Worm (Caenorhabditis elegans) whole organism, early embryonic: ENCODE data around the gene clc-22.

ENCODE experiments used
- B0310.2 ChIP-seq: sonication (generic microtip); optimal IDR thresholded peaks from 2 replicates; lab custom pipeline; 2016; ENCODE audit warnings: mild to moderate bottlenecking, missing genetic modification characterization, missing compliant biosample characterization
- F13C5.2 ChIP-seq: sonication (generic microtip); optimal IDR thresholded peaks from 2 replicates; lab custom pipeline; 2017; ENCODE audit warnings: mild to moderate bottlenecking, missing genetic modification characterization, inconsistent platforms, missing compliant biosample characterization
- aly-1 ChIP-seq: sonication (generic microtip); optimal IDR thresholded peaks from 2 replicates; lab custom pipeline; 2016; ENCODE audit warnings: missing genetic modification characterization, missing compliant biosample characterization
- ama-1 ChIP-seq: fragments of 150-350 bp; optimal IDR thresholded peaks from 2 replicates; lab custom pipeline; 2014
- ceh-13 ChIP-seq: fragments of 200-800 bp; sonication (Bioruptor generic); optimal IDR thresholded peaks from 2 replicates; lab custom pipeline; 2018; ENCODE audit warnings: mild to moderate bottlenecking, missing genetic modification characterization, missing compliant biosample characterization
- ceh-36 ChIP-seq: sonication (generic microtip); optimal IDR thresholded peaks from 2 replicates; lab custom pipeline; 2016; ENCODE audit warnings: missing genetic modification characterization, inconsistent platforms, missing compliant biosample characterization
- ets-7 ChIP-seq: sonication (generic microtip); optimal IDR thresholded peaks from 2 replicates; lab custom pipeline; 2016; ENCODE audit warnings: missing genotype, missing genetic modification characterization, missing compliant biosample characterization
- flt-1 ChIP-seq: fragments of 200-800 bp; sonication (Bioruptor generic); IDR thresholded peaks from 2 replicates; pipeline ENCODE4 v1.3.6; 2022; ENCODE audit warnings: missing genetic modification characterization, missing compliant biosample characterization
- hmbx-1 ChIP-seq: sonication (generic microtip); optimal IDR thresholded peaks from 2 replicates; lab custom pipeline; 2016; ENCODE audit warnings: mild to moderate bottlenecking, missing genetic modification characterization, missing compliant biosample characterization
- hmg-4 ChIP-seq: fragments of 200-800 bp; sonication (Bioruptor generic); optimal IDR thresholded peaks from 2 replicates; lab custom pipeline; 2018; ENCODE audit warnings: mild to moderate bottlenecking, missing genetic modification characterization, missing compliant biosample characterization
- hnd-1 ChIP-seq: sonication (generic microtip); optimal IDR thresholded peaks from 2 replicates; lab custom pipeline; 2016; ENCODE audit warnings: missing genetic modification characterization, missing compliant biosample characterization
- pes-1 ChIP-seq: fragments of 200-800 bp; sonication (Bioruptor generic); IDR thresholded peaks from 2 replicates; pipeline ENCODE4 v1.3.6; 2022; ENCODE audit warnings: missing genetic modification reagents, missing genetic modification characterization, missing compliant biosample characterization
- scrt-1 ChIP-seq: fragments of 200-800 bp; sonication (Bioruptor generic); IDR thresholded peaks from 2 replicates; pipeline ENCODE4 v1.3.6; 2022; ENCODE audit warnings: missing genetic modification characterization, missing compliant biosample characterization
- sea-1 ChIP-seq: fragments of 200-800 bp; sonication (Bioruptor generic); conservative IDR thresholded peaks from 2 replicates; pipeline ENCODE4 v1.3.6; 2022; ENCODE audit warnings: missing genetic modification characterization, missing compliant biosample characterization
- tbx-11 ChIP-seq: fragments of 200-800 bp; sonication (Bioruptor generic); IDR thresholded peaks from 2 replicates; pipeline ENCODE4 v1.3.6; 2022; ENCODE audit warnings: missing genetic modification characterization, missing compliant biosample characterization
- tbx-37 ChIP-seq: fragments of 200-800 bp; sonication (Bioruptor generic); conservative IDR thresholded peaks from 2 replicates; pipeline ENCODE4 v1.3.6; 2022; ENCODE audit warnings: missing genetic modification reagents, missing genetic modification characterization, missing compliant biosample characterization
- tra-4 ChIP-seq: sonication (generic microtip); optimal IDR thresholded peaks from 2 replicates; lab custom pipeline; 2017; ENCODE audit warnings: missing genetic modification characterization, missing compliant biosample characterization

clc-22 gene

DNA sequence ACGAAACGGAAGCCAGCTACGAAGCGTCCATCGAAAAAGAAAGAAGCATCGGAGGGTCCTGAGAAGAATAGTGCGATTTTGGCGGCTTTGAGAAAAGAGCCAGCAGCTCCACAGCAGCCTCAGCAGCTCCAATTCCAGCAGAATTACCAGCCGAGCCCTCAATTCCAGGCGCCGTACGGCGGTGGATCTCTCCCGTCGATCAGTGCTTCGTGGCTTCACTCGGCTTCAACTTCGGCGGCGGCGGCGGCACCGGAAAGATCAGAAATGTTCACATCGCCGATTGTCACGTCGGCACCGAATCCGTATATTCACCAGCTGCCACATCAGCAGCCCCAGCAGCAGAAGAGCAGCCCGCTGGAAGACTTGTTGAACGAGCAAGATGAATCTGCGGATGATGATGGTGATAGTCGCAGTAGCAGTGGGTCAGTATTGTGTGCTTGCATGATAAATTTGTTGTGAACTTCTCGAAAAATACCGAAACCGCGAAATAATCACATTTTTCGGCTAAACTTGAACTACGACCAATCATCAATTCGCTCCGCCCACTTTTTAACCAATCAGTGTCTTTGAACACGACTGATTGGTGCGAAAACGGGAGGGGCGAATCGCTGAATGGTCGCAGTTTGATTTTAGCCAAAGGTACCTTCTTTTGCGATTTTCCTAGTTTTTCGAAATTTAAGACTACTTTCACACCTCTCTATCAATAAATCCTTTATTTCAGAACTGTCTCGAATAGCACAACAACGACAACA, 30.0 kb downstream of the clc-22 start:
- TF ChIP-seq ama-1 (lab: Kevin White, UChicago) (no peak), B0310.2 (no peak), hmg-4 (no peak), ets-7 (tag; lab: Kevin White, UChicago) (no peak), pes-1 (no peak), ceh-13 (no peak), ceh-36 (tag; lab: Kevin White, UChicago) (no peak)

DNA sequence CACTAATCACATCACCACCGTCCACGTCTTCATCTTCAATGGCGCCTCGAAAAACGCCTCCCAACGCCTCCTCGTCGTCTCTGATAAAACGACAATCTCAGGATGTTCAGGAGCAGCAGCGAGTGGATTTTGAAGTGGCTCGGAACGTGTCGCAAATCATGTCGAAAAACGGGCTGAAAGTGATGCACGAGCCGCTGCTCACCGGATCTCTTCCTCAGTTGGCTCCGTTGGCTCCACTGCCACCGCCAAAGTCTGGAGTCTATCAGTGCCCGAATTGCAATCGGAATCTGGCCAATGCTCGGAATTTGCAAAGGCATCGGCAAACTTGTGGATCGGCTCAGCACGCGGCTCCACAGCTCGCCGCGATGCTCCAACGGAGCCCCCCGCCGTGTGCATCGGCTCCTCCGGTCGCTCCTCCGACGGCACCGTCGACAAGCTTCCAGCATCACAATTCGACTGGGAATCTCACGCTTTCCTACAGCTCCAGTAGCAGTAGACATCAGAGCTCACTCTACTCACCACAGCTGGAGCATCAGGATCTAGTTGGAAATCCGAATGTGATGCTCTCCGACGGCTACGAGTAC, 31.5 kb downstream of the clc-22 start:
- TF ChIP-seq flt-1 (GFP tag; lab: Robert Waterston, UW) (no peak), F13C5.2 (tag; lab: Kevin White, UChicago) (no peak), ceh-13 (no peak), aly-1 (tag; lab: Kevin White, UChicago) (no peak), tbx-37 (no peak)

DNA sequence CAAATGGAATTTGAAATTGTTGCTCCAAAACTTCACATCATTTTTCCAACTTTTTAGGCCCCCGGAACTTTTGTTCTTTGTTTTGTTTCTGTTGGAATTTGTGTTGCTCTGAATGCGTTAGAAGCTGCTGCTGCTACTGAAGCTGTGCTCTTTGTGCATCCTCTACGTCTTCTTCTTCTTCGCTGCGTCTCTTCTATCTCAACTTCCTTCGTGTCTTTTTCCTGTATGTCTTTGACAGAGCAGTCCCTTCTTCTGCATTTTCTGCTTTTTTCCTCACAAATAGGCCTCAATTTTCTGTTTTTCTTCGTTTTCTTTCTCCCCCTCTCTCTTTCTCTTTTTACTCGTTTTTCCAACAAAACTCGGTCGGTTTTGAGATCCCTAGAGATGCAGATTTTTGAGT, 34.6 kb downstream of the clc-22 start:
- TF ChIP-seq scrt-1 (GFP tag; lab: Robert Waterston, UW), result no peak
- no peak for TF ChIP-seq hnd-1
- no peak for TF ChIP-seq flt-1 (GFP tag; lab: Robert Waterston, UW)
- no peak for TF ChIP-seq hmg-4
- TF ChIP-seq ceh-36 (tag; lab: Kevin White, UChicago), result no peak
- no peak for TF ChIP-seq tbx-37
- TF ChIP-seq tbx-11 (GFP tag; lab: Robert Waterston, UW), result no peak
- TF ChIP-seq ama-1 (lab: Kevin White, UChicago), result no peak
- TF ChIP-seq hmbx-1 (tag; lab: Kevin White, UChicago), result no peak
- TF ChIP-seq F13C5.2 (tag; lab: Kevin White, UChicago), result no peak
- no peak for TF ChIP-seq aly-1 (tag; lab: Kevin White, UChicago)
- no peak for TF ChIP-seq tra-4 (tag; lab: Kevin White, UChicago)
- no peak for TF ChIP-seq B0310.2
- no peak for TF ChIP-seq pes-1
- TF ChIP-seq ets-7 (tag; lab: Kevin White, UChicago), result no peak
- no peak for TF ChIP-seq ceh-13
- TF ChIP-seq sea-1 (GFP tag; lab: Robert Waterston, UW), result no peak

DNA sequence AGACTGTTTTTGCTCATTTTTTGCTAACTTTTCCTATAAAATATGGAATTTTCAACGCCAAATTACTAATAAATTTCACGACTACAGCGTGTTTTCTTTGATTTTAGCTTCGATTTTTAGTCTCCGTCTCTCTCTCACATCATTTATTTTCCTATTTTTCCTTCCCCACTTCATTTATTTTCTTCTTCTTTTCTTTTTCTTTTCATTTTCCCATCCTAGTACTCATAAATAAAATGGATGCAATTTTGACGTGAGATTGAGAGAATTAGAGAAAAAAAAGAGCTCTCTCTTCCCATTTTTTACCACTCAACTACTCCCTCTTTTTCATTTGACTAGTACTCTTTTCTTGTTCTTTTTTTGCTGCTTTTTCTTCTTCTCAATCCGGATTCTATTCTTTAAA, 35.6 kb downstream of the clc-22 start:
- TF ChIP-seq hmbx-1 (tag; lab: Kevin White, UChicago), result no peak
- TF ChIP-seq scrt-1 (GFP tag; lab: Robert Waterston, UW), result no peak
- TF ChIP-seq tbx-11 (GFP tag; lab: Robert Waterston, UW), result no peak
- TF ChIP-seq F13C5.2 (tag; lab: Kevin White, UChicago), result no peak
- no peak for TF ChIP-seq ceh-13
- TF ChIP-seq pes-1, result no peak
- no peak for TF ChIP-seq sea-1 (GFP tag; lab: Robert Waterston, UW)
- no peak for TF ChIP-seq tra-4 (tag; lab: Kevin White, UChicago)
- TF ChIP-seq ets-7 (tag; lab: Kevin White, UChicago), result no peak
- TF ChIP-seq aly-1 (tag; lab: Kevin White, UChicago), result no peak
- TF ChIP-seq hnd-1, result no peak
- TF ChIP-seq tbx-37, result no peak
- TF ChIP-seq ama-1 (lab: Kevin White, UChicago), result no peak
- no peak for TF ChIP-seq B0310.2
- no peak for TF ChIP-seq flt-1 (GFP tag; lab: Robert Waterston, UW)
- TF ChIP-seq hmg-4, result no peak
- no peak for TF ChIP-seq ceh-36 (tag; lab: Kevin White, UChicago)

DNA sequence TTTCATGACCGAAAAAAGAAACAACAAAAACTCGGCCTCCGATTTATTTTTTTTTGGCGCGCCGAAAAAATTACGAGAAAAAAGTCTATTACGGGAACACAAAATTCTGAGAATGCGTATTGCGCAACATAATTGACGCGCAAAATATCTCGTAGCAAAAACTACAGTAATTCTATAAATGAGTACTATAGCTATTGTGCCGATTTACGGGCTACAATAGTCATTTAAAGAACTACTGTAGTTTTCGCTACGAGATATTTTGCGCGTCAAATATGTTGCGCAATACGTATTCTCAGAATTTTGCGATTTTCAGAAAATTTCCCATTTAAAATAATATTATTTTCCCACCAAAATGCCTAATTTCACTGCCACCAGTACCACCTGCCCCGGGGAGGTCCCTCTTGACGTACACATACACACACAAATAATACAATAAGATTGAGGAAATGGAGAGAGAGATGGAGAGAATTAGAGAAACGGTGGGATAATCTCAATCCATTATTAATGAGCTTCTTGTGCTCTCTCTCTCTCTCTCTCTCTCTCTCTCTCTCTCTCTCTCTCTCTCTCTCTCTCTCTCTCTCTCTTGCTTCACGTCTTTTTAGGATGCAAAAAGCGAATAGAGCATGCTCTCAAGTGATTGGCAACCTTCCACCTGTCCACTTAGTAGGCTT, 36.3 kb downstream of the clc-22 start:
- TF ChIP-seq tra-4 (tag; lab: Kevin White, UChicago), result no peak
- TF ChIP-seq ets-7 (tag; lab: Kevin White, UChicago), result no peak
- no peak for TF ChIP-seq pes-1
- TF ChIP-seq hmg-4, result peak; percentile 14
- TF ChIP-seq ceh-36 (tag; lab: Kevin White, UChicago), result peak; percentile 24
- TF ChIP-seq B0310.2, result no peak
- TF ChIP-seq sea-1 (GFP tag; lab: Robert Waterston, UW), result no peak
- no peak for TF ChIP-seq ama-1 (lab: Kevin White, UChicago)
- no peak for TF ChIP-seq flt-1 (GFP tag; lab: Robert Waterston, UW)
- no peak for TF ChIP-seq aly-1 (tag; lab: Kevin White, UChicago)
- no peak for TF ChIP-seq scrt-1 (GFP tag; lab: Robert Waterston, UW)
- no peak for TF ChIP-seq tbx-37
- no peak for TF ChIP-seq F13C5.2 (tag; lab: Kevin White, UChicago)

DNA sequence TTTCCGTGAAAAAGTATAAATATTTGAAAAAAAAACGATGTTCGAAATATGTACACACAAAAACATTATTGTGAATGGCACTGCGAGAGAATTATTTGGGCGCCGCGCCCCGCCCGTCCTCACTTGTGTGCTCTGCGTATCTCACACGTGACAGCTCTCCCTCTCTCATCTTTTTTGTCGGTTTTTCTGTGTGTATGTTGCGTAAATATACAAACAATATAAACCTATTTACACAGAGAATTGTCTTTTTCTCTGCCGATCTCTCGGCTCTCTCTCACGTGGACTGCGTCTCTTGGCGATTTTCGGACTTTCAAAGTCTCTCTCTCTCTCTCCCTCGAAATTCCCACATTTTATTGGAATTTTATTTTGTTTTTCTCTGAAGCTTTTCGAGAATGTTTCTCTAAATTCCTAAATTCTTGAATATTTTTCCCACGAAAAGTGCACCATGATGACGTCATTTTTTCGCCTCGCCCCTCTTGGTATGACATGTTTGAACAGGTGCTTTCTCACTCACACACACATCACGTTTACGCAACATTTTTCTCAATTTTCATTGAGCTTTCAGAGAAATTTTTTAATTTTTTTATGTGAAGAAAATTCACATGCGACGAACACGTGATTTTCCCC, 37.1 kb downstream of the clc-22 start:
- TF ChIP-seq hmg-4, result peak; percentile 11
- TF ChIP-seq aly-1 (tag; lab: Kevin White, UChicago), result no peak
- no peak for TF ChIP-seq B0310.2
- TF ChIP-seq F13C5.2 (tag; lab: Kevin White, UChicago), result peak; percentile 3
- no peak for TF ChIP-seq scrt-1 (GFP tag; lab: Robert Waterston, UW)
- no peak for TF ChIP-seq ets-7 (tag; lab: Kevin White, UChicago)
- TF ChIP-seq ama-1 (lab: Kevin White, UChicago), result no peak
- TF ChIP-seq ceh-36 (tag; lab: Kevin White, UChicago), result no peak
- TF ChIP-seq hmbx-1 (tag; lab: Kevin White, UChicago), result no peak
- no peak for TF ChIP-seq ceh-13
- TF ChIP-seq tra-4 (tag; lab: Kevin White, UChicago), result no peak
- no peak for TF ChIP-seq flt-1 (GFP tag; lab: Robert Waterston, UW)
- no peak for TF ChIP-seq tbx-37
- TF ChIP-seq tbx-11 (GFP tag; lab: Robert Waterston, UW), result no peak
- 0 out of 2 replicates have a peak, but pooled peaks have one; percentile 6 for TF ChIP-seq pes-1
- no peak for TF ChIP-seq sea-1 (GFP tag; lab: Robert Waterston, UW)
